Worm (Caenorhabditis elegans) whole organism, mixed stage, embryonic: Measurements from ENCODE around the gene cest-13.

ENCODE experiments used
- M03D4.4 ChIP-seq: sonication (generic microtip); optimal IDR thresholded peaks from 2 replicates; lab custom pipeline; 2017; ENCODE audit warnings: mild to moderate bottlenecking, missing genetic modification characterization, missing compliant biosample characterization
- bed-3 ChIP-seq: fragments of 200-800 bp; sonication (Bioruptor generic); optimal IDR thresholded peaks from 3 replicates; lab custom pipeline; 2018; ENCODE audit warnings: mild to moderate bottlenecking, missing genetic modification characterization, moderate library complexity, missing compliant biosample characterization
- blmp-1 ChIP-seq: fragments of 150-350 bp; optimal IDR thresholded peaks from 2 replicates; lab custom pipeline; 2014; ENCODE audit warnings: missing biosample characterization, missing genetic modification characterization
- ceh-39 ChIP-seq: fragments of 150-350 bp; optimal IDR thresholded peaks from 2 replicates; lab custom pipeline; 2014; ENCODE audit warnings: missing biosample characterization, missing genetic modification characterization
- ceh-43 ChIP-seq: fragments of 200-800 bp; sonication (Bioruptor generic); optimal IDR thresholded peaks from 2 replicates; lab custom pipeline; 2018; ENCODE audit warnings: mild to moderate bottlenecking, missing genetic modification characterization, moderate library complexity, missing compliant biosample characterization
- ceh-83 ChIP-seq: fragments of 200-800 bp; sonication (Bioruptor generic); optimal IDR thresholded peaks from 2 replicates; lab custom pipeline; 2018; ENCODE audit warnings: mild to moderate bottlenecking, missing genetic modification characterization, missing compliant biosample characterization
- ces-1 ChIP-seq: fragments of 150-350 bp; optimal IDR thresholded peaks from 2 replicates; lab custom pipeline; 2014; ENCODE audit warnings: missing biosample characterization, missing genetic modification reagents, missing genetic modification characterization
- cnd-1 ChIP-seq: fragments of 200-800 bp; sonication (Bioruptor generic); optimal IDR thresholded peaks from 2 replicates; lab custom pipeline; 2018; ENCODE audit warnings: mild to moderate bottlenecking, missing genetic modification characterization, missing compliant biosample characterization
- drap-1 ChIP-seq: fragments of 200-800 bp; sonication (Bioruptor generic); optimal IDR thresholded peaks from 3 replicates; lab custom pipeline; 2018; ENCODE audit warnings: mild to moderate bottlenecking, missing genetic modification characterization, missing compliant biosample characterization
- flh-1 ChIP-seq: fragments of 200-800 bp; sonication (Bioruptor generic); optimal IDR thresholded peaks from 2 replicates; lab custom pipeline; 2018; ENCODE audit warnings: mild to moderate bottlenecking, missing genetic modification characterization, moderate library complexity, missing compliant biosample characterization
- ham-2 ChIP-seq: fragments of 200-800 bp; sonication (Bioruptor generic); optimal IDR thresholded peaks from 2 replicates; lab custom pipeline; 2018; ENCODE audit warnings: mild to moderate bottlenecking, missing genetic modification characterization, missing compliant biosample characterization
- hlh-1 ChIP-seq: fragments of 150-350 bp; optimal IDR thresholded peaks from 2 replicates; lab custom pipeline; 2014; ENCODE audit warnings: missing biosample characterization, missing genetic modification reagents, missing genetic modification characterization
- lsy-2 ChIP-seq: fragments of 150-350 bp; optimal IDR thresholded peaks from 2 replicates; lab custom pipeline; 2014; ENCODE audit warnings: missing biosample characterization, missing genetic modification characterization
- mab-5 ChIP-seq: fragments of 150-350 bp; optimal IDR thresholded peaks from 2 replicates; lab custom pipeline; 2014; ENCODE audit warnings: missing biosample characterization, missing genetic modification characterization
- mep-1 ChIP-seq: fragments of 150-350 bp; optimal IDR thresholded peaks from 2 replicates; lab custom pipeline; 2017; ENCODE audit warnings: missing biosample characterization, missing genetic modification reagents, missing genetic modification characterization, inconsistent platforms
- mls-2 ChIP-seq: sonication (generic microtip); optimal IDR thresholded peaks from 2 replicates; lab custom pipeline; 2016; ENCODE audit warnings: mild to moderate bottlenecking, missing genetic modification characterization, moderate library complexity, missing compliant biosample characterization
- nhr-12 ChIP-seq: fragments of 150-350 bp; optimal IDR thresholded peaks from 2 replicates; lab custom pipeline; 2014; ENCODE audit warnings: missing biosample characterization, missing genetic modification characterization
- nhr-2 ChIP-seq: fragments of 150-350 bp; optimal IDR thresholded peaks from 2 replicates; lab custom pipeline; 2014; ENCODE audit warnings: missing biosample characterization, missing genetic modification characterization
- pha-4 ChIP-seq: fragments of 150-350 bp; optimal IDR thresholded peaks from 2 replicates; lab custom pipeline; 2018; ENCODE audit warnings: missing biosample characterization, missing genetic modification reagents, missing genetic modification characterization
- sem-2 ChIP-seq: fragments of 200-800 bp; sonication (Bioruptor generic); optimal IDR thresholded peaks from 2 replicates; lab custom pipeline; 2018; ENCODE audit warnings: mild to moderate bottlenecking, missing genetic modification characterization, missing compliant biosample characterization
- tbx-8 ChIP-seq: fragments of 200-800 bp; sonication (Bioruptor generic); optimal IDR thresholded peaks from 2 replicates; lab custom pipeline; 2018; ENCODE audit warnings: mild to moderate bottlenecking, missing genetic modification characterization, moderate library complexity, missing compliant biosample characterization
- unc-120 ChIP-seq: sonication (generic microtip); optimal IDR thresholded peaks from 2 replicates; lab custom pipeline; 2017; ENCODE audit warnings: missing genetic modification characterization, missing compliant biosample characterization; ENCODE audit not compliant: poor library complexity, severe bottlenecking
- unc-39 ChIP-seq: fragments of 150-350 bp; optimal IDR thresholded peaks from 2 replicates; lab custom pipeline; 2014; ENCODE audit warnings: missing biosample characterization, missing genetic modification characterization
- unc-62 ChIP-seq: fragments of 150-350 bp; optimal IDR thresholded peaks from 2 replicates; lab custom pipeline; 2014; ENCODE audit warnings: missing biosample characterization, missing genetic modification reagents, missing genetic modification characterization
- zip-8 ChIP-seq: fragments of 150-350 bp; optimal IDR thresholded peaks from 2 replicates; lab custom pipeline; 2014; ENCODE audit warnings: missing biosample characterization, missing genetic modification characterization
- ztf-11 ChIP-seq: fragments of 150-350 bp; optimal IDR thresholded peaks from 2 replicates; lab custom pipeline; 2014; ENCODE audit warnings: missing biosample characterization, missing genetic modification characterization

cest-13 gene

ce11 chrX:13767282-13767681, 7.2 kb downstream of the cest-13 start:
- TF ChIP-seq zip-8 (tag; lab: Kevin White, UChicago): no peak
- no peak for TF ChIP-seq hlh-1 (tag; lab: Kevin White, UChicago)
- TF ChIP-seq nhr-2 (tag; lab: Kevin White, UChicago): no peak
- TF ChIP-seq ceh-83: no peak
- no peak for TF ChIP-seq tbx-8 (GFP tag; lab: Kevin White, UChicago)
- TF ChIP-seq mls-2 (tag; lab: Kevin White, UChicago): no peak
- no peak for TF ChIP-seq cnd-1
- no peak for TF ChIP-seq ham-2 (GFP tag; lab: Kevin White, UChicago)
- no peak for TF ChIP-seq ztf-11
- no peak for TF ChIP-seq pha-4

- TF ChIP-seq ces-1: peak; percentile 85
- no peak for TF ChIP-seq bed-3 (GFP tag; lab: Kevin White, UChicago)
- TF ChIP-seq, all 35 proteins: peak for 1
These were observed 8.5 kb downstream of the cest-13 start for ce11 chrX:13768562-13768961.

- TF ChIP-seq ceh-43 (GFP tag; lab: Kevin White, UChicago): no peak
- no peak for TF ChIP-seq ces-1
- TF ChIP-seq blmp-1: no peak
- TF ChIP-seq ztf-11: no peak
- TF ChIP-seq sem-2 (GFP tag; lab: Kevin White, UChicago): no peak
- no peak for TF ChIP-seq drap-1 (GFP tag; lab: Kevin White, UChicago)
- TF ChIP-seq ceh-83: no peak
- TF ChIP-seq unc-120 (tag; lab: Kevin White, UChicago): no peak
These were observed 10.5 kb downstream of the cest-13 start, which contains the start of gene nkb-3 for ce11 chrX:13770508-13770978. Gene nkb-3, minus strand, starts transcription at chrX:13770558.

- TF ChIP-seq mab-5 (tag; lab: Kevin White, UChicago): no peak
- TF ChIP-seq lsy-2 (tag; lab: Kevin White, UChicago): no peak
- TF ChIP-seq, all 35 proteins: peak for 0
These were observed 12.7 kb downstream of the cest-13 start for ce11 chrX:13772734-13773133.

DNA sequence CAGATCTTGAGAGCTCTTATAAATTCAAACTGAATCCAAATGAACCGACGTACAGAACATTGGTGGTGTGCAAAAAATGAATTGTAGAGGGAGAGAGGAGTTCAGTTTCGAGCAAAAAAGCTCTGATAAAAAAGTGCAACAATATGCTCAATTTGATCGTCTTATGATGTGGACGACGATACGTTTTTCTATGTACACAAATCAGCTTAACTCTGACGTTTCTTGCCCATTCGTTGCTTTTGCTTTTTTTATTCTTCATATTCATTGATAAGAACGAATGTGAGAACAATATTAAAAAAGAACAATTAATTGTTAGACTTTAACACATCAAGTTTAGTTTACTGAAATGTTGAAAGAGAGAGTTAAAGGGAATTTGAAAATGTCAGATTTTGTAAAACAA, 14.1 kb downstream of the cest-13 start:
- no peak for TF ChIP-seq drap-1 (GFP tag; lab: Kevin White, UChicago)
- TF ChIP-seq ham-2 (GFP tag; lab: Kevin White, UChicago): no peak
- TF ChIP-seq ceh-43 (GFP tag; lab: Kevin White, UChicago): no peak

ce11 chrX:13775508-13775907, 15.5 kb downstream of the cest-13 start:
- TF ChIP-seq unc-62 (GFP tag; lab: Kevin White, UChicago) (no peak), ceh-39 (no peak), unc-39 (tag; lab: Kevin White, UChicago) (no peak), tbx-8 (GFP tag; lab: Kevin White, UChicago) (no peak), ceh-83 (no peak), pha-4 (no peak), nhr-12 (tag; lab: Kevin White, UChicago) (no peak), zip-8 (tag; lab: Kevin White, UChicago) (no peak), mep-1 (tag; lab: Kevin White, UChicago) (no peak), ztf-11 (no peak), blmp-1 (no peak), sem-2 (GFP tag; lab: Kevin White, UChicago) (no peak), hlh-1 (tag; lab: Kevin White, UChicago) (no peak)
- TF ChIP-seq, all 35 proteins: peak for 0

DNA sequence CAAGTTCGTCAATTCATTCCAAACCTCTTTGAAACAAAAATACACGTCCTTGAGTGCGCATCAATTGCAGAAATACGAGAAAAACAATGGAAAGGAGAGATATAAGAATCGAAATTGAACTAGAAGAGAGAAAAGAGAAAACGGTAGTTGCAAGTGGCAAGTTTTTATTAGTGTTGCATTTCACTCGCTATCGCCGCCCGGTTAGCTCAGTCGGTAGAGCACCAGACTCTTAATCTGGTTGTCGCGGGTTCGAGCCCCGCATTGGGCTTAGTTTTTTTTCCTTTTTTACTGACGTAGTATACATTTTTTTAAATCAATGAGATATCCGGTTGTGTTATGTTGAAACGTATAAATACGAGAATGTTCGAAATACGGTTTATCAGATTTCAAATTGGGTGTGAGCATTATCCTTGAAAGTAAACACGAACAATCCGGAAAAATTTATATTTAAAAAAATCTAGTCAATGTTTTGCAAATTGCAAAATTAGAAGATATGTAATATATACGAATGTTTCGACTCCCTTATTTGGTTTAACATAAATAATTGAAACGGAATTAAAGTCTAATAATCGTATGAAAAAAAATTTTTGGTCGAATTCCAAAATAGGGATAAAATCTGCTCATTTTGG, 21.5 kb downstream of the cest-13 start:
- TF ChIP-seq ces-1 (no peak), flh-1 (GFP tag; lab: Kevin White, UChicago) (peak; percentile 0), bed-3 (GFP tag; lab: Kevin White, UChicago) (peak; percentile 31), ceh-83 (no peak), M03D4.4 (tag; lab: Kevin White, UChicago) (peak; percentile 9), lsy-2 (tag; lab: Kevin White, UChicago) (no peak), unc-120 (tag; lab: Kevin White, UChicago) (peak; percentile 19), nhr-2 (tag; lab: Kevin White, UChicago) (no peak)
